Worm (Caenorhabditis elegans) whole organism, L4 larva: Measurements from ENCODE around the gene cnx-1.

Experiments used
- F37D6.2 ChIP-seq: sonication (generic microtip); optimal IDR thresholded peaks from 2 replicates; lab custom pipeline; 2016; ENCODE audit warnings: mild to moderate bottlenecking, missing genetic modification characterization, missing compliant biosample characterization
- F49E8.2 ChIP-seq: sonication (generic microtip); optimal IDR thresholded peaks from 2 replicates; lab custom pipeline; 2016; ENCODE audit warnings: missing compliant biosample characterization, mild to moderate bottlenecking, missing genetic modification characterization, borderline replicate concordance
- R02D3.7 ChIP-seq: fragments of 150-350 bp; sonication (generic microtip); optimal IDR thresholded peaks from 3 replicates; lab custom pipeline; 2014; ENCODE audit warnings: missing biosample characterization, missing genetic modification characterization
- Y48G9A.11 ChIP-seq: fragments of 200-800 bp; sonication (Bioruptor generic); IDR thresholded peaks from 2 replicates; pipeline ENCODE4 v1.3.6; 2022; ENCODE audit warnings: missing genetic modification reagents, missing genetic modification characterization, missing compliant biosample characterization
- ZK337.2 ChIP-seq: fragments of 200-800 bp; sonication (Bioruptor generic); IDR thresholded peaks from 2 replicates; pipeline ENCODE4 v1.3.6; 2022; ENCODE audit warnings: missing genetic modification reagents, missing genetic modification characterization, missing compliant biosample characterization
- ZK546.5 ChIP-seq, 2 experiments: sonication (generic microtip); optimal IDR thresholded peaks; 2 replicates each; lab custom pipeline; 2017; ENCODE audit warnings: missing biosample characterization in 2 of 2, missing genetic modification characterization in 2 of 2
- aha-1 ChIP-seq: fragments of 150-350 bp; peaks from one replicate; lab custom pipeline; 2014; ENCODE audit warnings: missing biosample characterization, missing genetic modification characterization
- attf-4 ChIP-seq: sonication (generic microtip); optimal IDR thresholded peaks from 3 replicates; lab custom pipeline; 2017; ENCODE audit warnings: missing biosample characterization, missing genetic modification characterization
- ceh-20 ChIP-seq: fragments of 200-800 bp; sonication (Bioruptor generic); IDR thresholded peaks from 2 replicates; pipeline ENCODE4 v1.3.6; 2022; ENCODE audit warnings: missing genetic modification reagents, missing genetic modification characterization, missing compliant biosample characterization
- ceh-32 ChIP-seq: sonication (generic microtip); optimal IDR thresholded peaks from 2 replicates; lab custom pipeline; 2016; ENCODE audit warnings: mild to moderate bottlenecking, missing genetic modification characterization, missing compliant biosample characterization; ENCODE audit not compliant: poor library complexity
- ces-1 ChIP-seq: fragments of 150-350 bp; sonication (generic microtip); optimal IDR thresholded peaks from 4 replicates; lab custom pipeline; 2014; ENCODE audit warnings: missing biosample characterization, missing genetic modification reagents, missing genetic modification characterization
- daf-12 ChIP-seq: fragments of 150-350 bp; optimal IDR thresholded peaks from 2 replicates; lab custom pipeline; 2014; ENCODE audit warnings: missing biosample characterization, missing genetic modification reagents, missing genetic modification characterization
- dmd-9 ChIP-seq: fragments of 200-800 bp; sonication (Bioruptor generic); IDR thresholded peaks from 2 replicates; pipeline ENCODE4 v1.3.6; 2022; ENCODE audit warnings: missing genetic modification reagents, missing genetic modification characterization, missing compliant biosample characterization
- egl-43 ChIP-seq: fragments of 200-800 bp; sonication (Bioruptor generic); IDR thresholded peaks from 2 replicates; pipeline ENCODE4 v1.3.6; 2022; ENCODE audit warnings: missing genetic modification reagents, missing genetic modification characterization, missing compliant biosample characterization
- fos-1 ChIP-seq: fragments of 150-350 bp; optimal IDR thresholded peaks from 2 replicates; lab custom pipeline; 2014; ENCODE audit warnings: missing biosample characterization, missing genetic modification characterization
- jun-1 ChIP-seq: fragments of 150-350 bp; optimal IDR thresholded peaks from 2 replicates; lab custom pipeline; 2014; ENCODE audit warnings: missing biosample characterization, missing genetic modification reagents, missing genetic modification characterization
- lin-39 ChIP-seq: fragments of 150-350 bp; optimal IDR thresholded peaks from 2 replicates; lab custom pipeline; 2014; ENCODE audit warnings: missing biosample characterization, missing genetic modification reagents, missing genetic modification characterization
- lsy-2 ChIP-seq, 2 experiments: fragments of 150-350 bp in 1 of 2; sonication (generic microtip) in 1 of 2; optimal IDR thresholded peaks; 2 replicates each; lab custom pipeline; 2014 to 2017; ENCODE audit warnings: missing biosample characterization in 2 of 2, missing genetic modification characterization in 2 of 2
- madf-5 ChIP-seq, 2 experiments: fragments of 200-800 bp; sonication (Bioruptor generic); IDR thresholded peaks; 2 replicates each; pipeline ENCODE4 v1.3.6; 2022; ENCODE audit warnings: missing compliant biosample characterization in 2 of 2, missing genetic modification characterization in 2 of 2
- madf-9 ChIP-seq: fragments of 200-800 bp; sonication (Bioruptor generic); conservative IDR thresholded peaks from 2 replicates; pipeline ENCODE4 v1.3.6; 2022; ENCODE audit warnings: missing genetic modification reagents, missing genetic modification characterization, missing compliant biosample characterization
- mdl-1 ChIP-seq, 2 experiments: fragments of 150-350 bp in 1 of 2; sonication (generic microtip) in 1 of 2; optimal IDR thresholded peaks; 2 replicates each; lab custom pipeline; 2014 to 2017; ENCODE audit warnings: missing biosample characterization in 2 of 2, missing genetic modification characterization in 2 of 2
- mes-2 ChIP-seq: sonication (generic microtip); optimal IDR thresholded peaks from 2 replicates; lab custom pipeline; 2016; ENCODE audit warnings: missing genotype, mild to moderate bottlenecking, missing genetic modification characterization, missing compliant biosample characterization; ENCODE audit not compliant: poor library complexity, severe bottlenecking
- mxl-2 ChIP-seq: fragments of 200-800 bp; sonication (Bioruptor generic); conservative IDR thresholded peaks from 2 replicates; pipeline ENCODE4 v1.3.6; 2022; ENCODE audit warnings: missing genetic modification reagents, missing genetic modification characterization, missing compliant biosample characterization
- mxl-3 ChIP-seq: fragments of 200-800 bp; sonication (Bioruptor generic); optimal IDR thresholded peaks from 2 replicates; lab custom pipeline; 2018; ENCODE audit warnings: mild to moderate bottlenecking, missing genetic modification characterization, missing compliant biosample characterization
- nhr-11 ChIP-seq: fragments of 150-350 bp; optimal IDR thresholded peaks from 2 replicates; lab custom pipeline; 2014; ENCODE audit warnings: missing biosample characterization, missing genetic modification characterization
- nhr-76 ChIP-seq: fragments of 150-350 bp; optimal IDR thresholded peaks from 2 replicates; lab custom pipeline; 2014; ENCODE audit warnings: missing biosample characterization, missing genetic modification characterization
- pha-4 ChIP-seq, 2 experiments: fragments of 150-350 bp in 1 of 2; fragments of 200-800 bp in 1 of 2; sonication (Bioruptor generic) in 1 of 2; IDR thresholded peaks in 1 of 2; optimal IDR thresholded peaks in 1 of 2; 2 replicates each; pipeline versions ENCODE4 v1.3.6 to Lab custom; 2014 to 2022; ENCODE audit warnings: missing genetic modification characterization in 2 of 2, missing genetic modification reagents in 2 of 2, missing biosample characterization in 1 of 2, missing compliant biosample characterization in 1 of 2
- php-3 ChIP-seq: fragments of 200-800 bp; sonication (Bioruptor generic); IDR thresholded peaks from 2 replicates; pipeline ENCODE4 v1.3.6; 2022; ENCODE audit warnings: missing genetic modification reagents, missing genetic modification characterization, missing compliant biosample characterization
- saeg-2 ChIP-seq: fragments of 200-800 bp; sonication (Bioruptor generic); IDR thresholded peaks from 2 replicates; pipeline ENCODE4 v1.3.6; 2022; ENCODE audit warnings: missing genetic modification reagents, missing genetic modification characterization, missing compliant biosample characterization
- set-16 ChIP-seq: fragments of 200-800 bp; sonication (Bioruptor generic); IDR thresholded peaks from 2 replicates; pipeline ENCODE4 v1.3.6; 2022; ENCODE audit warnings: missing genetic modification reagents, missing genetic modification characterization, missing compliant biosample characterization
- skn-1 ChIP-seq: fragments of 150-350 bp; optimal IDR thresholded peaks from 2 replicates; lab custom pipeline; 2014; ENCODE audit warnings: missing biosample characterization, missing genetic modification characterization
- snpc-1.2 ChIP-seq: fragments of 200-800 bp; sonication (Bioruptor generic); IDR thresholded peaks from 2 replicates; pipeline ENCODE4 v1.3.6; 2022; ENCODE audit warnings: missing genetic modification reagents, missing genetic modification characterization, missing compliant biosample characterization
- tag-97 ChIP-seq: fragments of 200-800 bp; sonication (Bioruptor generic); IDR thresholded peaks from 2 replicates; pipeline ENCODE4 v1.3.6; 2022; ENCODE audit warnings: missing genetic modification characterization, missing compliant biosample characterization
- unc-130 ChIP-seq: sonication (generic microtip); optimal IDR thresholded peaks from 2 replicates; lab custom pipeline; 2016; ENCODE audit warnings: missing genetic modification reagents, missing genetic modification characterization, missing compliant biosample characterization
- unc-39 ChIP-seq: sonication (generic microtip); optimal IDR thresholded peaks from 2 replicates; lab custom pipeline; 2017; ENCODE audit warnings: missing biosample characterization, missing genetic modification characterization
- unc-62 ChIP-seq, 3 experiments: fragments of 150-350 bp in 1 of 3; sonication (generic microtip); optimal IDR thresholded peaks in 2 of 3; peaks in 1 of 3; 1 replicate in 1 of 3; 2 replicates in 2 of 3; lab custom pipeline; 2014 to 2017; ENCODE audit warnings: missing biosample characterization in 3 of 3, missing genetic modification characterization in 3 of 3, missing genetic modification reagents in 3 of 3, missing genotype in 1 of 3
- zag-1 ChIP-seq: fragments of 150-350 bp; optimal IDR thresholded peaks from 2 replicates; lab custom pipeline; 2014; ENCODE audit warnings: missing biosample characterization, missing genetic modification characterization
- zip-11 ChIP-seq: fragments of 200-800 bp; sonication (Bioruptor generic); IDR thresholded peaks from 2 replicates; pipeline ENCODE4 v1.3.6; 2022; ENCODE audit warnings: missing genetic modification characterization, missing compliant biosample characterization

The cnx-1 gene

DNA sequence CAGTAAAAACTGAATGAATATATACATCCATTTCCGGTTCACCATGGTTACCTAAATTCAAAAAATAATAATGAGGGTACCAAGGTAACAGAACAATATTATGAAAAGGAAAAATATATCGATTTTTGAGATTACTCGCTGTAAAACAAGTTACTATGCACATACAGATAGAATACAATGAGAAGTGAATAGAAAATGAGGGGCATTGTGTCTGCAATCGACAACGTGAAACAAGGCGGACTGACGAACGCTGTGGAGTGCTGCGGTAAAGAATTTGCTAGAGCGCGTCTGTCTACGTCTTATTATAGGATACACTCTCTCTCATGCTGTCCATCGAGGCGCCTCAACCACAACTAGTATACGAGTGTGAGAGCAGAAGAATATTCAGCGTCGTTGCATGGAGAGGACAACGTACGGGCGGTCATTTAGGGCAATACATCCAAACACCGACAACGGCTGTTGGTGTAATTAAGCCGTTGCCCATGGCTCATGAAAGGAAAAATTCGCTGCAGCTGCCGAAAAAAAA lies at the start of gene cnx-1 (continued):
- no peak for TF ChIP-seq set-16
- TF ChIP-seq tag-97 (GFP tag; lab: Robert Waterston, UW), result no peak
- peak; percentile 84 for TF ChIP-seq aha-1 (tag; lab: Kevin White, UChicago)
- TF ChIP-seq saeg-2 (GFP tag; lab: Robert Waterston, UW), result no peak
- no peak for TF ChIP-seq fos-1 (tag; lab: Kevin White, UChicago)
- TF ChIP-seq mxl-2 (GFP tag; lab: Robert Waterston, UW), result no peak
- no peak for TF ChIP-seq ceh-20
- TF ChIP-seq F49E8.2 (tag; lab: Kevin White, UChicago), result no peak
- no peak for TF ChIP-seq R02D3.7 (tag; lab: Kevin White, UChicago)
- TF ChIP-seq F37D6.2 (tag; lab: Kevin White, UChicago), result no peak
- no peak for TF ChIP-seq pha-4 (GFP tag; IDR thresholded peaks at IDR 0.05; lab: Robert Waterston, UW)
- TF ChIP-seq pha-4 (tag; optimal IDR thresholded peaks at IDR 0.05; lab: Kevin White, UChicago), result peak; percentile 58
- TF ChIP-seq lin-39 (tag; lab: Kevin White, UChicago), result no peak
- no peak for TF ChIP-seq ceh-32 (tag; lab: Kevin White, UChicago)
- no peak for TF ChIP-seq dmd-9 (GFP tag; lab: Robert Waterston, UW)
- no peak for TF ChIP-seq ces-1 (GFP tag; lab: Kevin White, UChicago)
- no peak for TF ChIP-seq madf-9
- no peak for TF ChIP-seq php-3 (GFP tag; lab: Robert Waterston, UW)
- TF ChIP-seq daf-12, result no peak
- no peak for TF ChIP-seq attf-4 (tag; lab: Kevin White, UChicago)
- TF ChIP-seq unc-130 (GFP tag; lab: Kevin White, UChicago), result no peak
- TF ChIP-seq mes-2, result peak; percentile 41
- TF ChIP-seq madf-5 (GFP tag; IDR thresholded peaks at IDR 0.05; lab: Robert Waterston, UW), result no peak
- no peak for TF ChIP-seq ZK546.5 (tag; optimal IDR thresholded peaks at IDR 0.05; lab: Kevin White, UChicago)
- TF ChIP-seq ZK337.2 (GFP tag; lab: Robert Waterston, UW), result no peak
- TF ChIP-seq mdl-1 (tag; optimal IDR thresholded peaks at IDR 0.05; lab: Kevin White, UChicago), result peak in 1 of 2 experiments; percentile 31
- no peak for TF ChIP-seq unc-39 (tag; lab: Kevin White, UChicago)
- TF ChIP-seq zag-1, result no peak
- no peak for TF ChIP-seq nhr-76 (tag; lab: Kevin White, UChicago)
- TF ChIP-seq skn-1 (tag; lab: Kevin White, UChicago), result no peak
- no peak for TF ChIP-seq snpc-1.2
- TF ChIP-seq jun-1 (tag; lab: Kevin White, UChicago), result no peak
- no peak for TF ChIP-seq zip-11 (GFP tag; lab: Robert Waterston, UW)
- TF ChIP-seq mxl-3 (GFP tag; lab: Kevin White, UChicago), result peak; percentile 45
- TF ChIP-seq nhr-11 (tag; lab: Kevin White, UChicago), result peak; percentile 30
- TF ChIP-seq egl-43 (GFP tag; lab: Robert Waterston, UW), result peak; percentile 55; the same call in 1 of the 2 replicates
- TF ChIP-seq unc-62 (GFP tag; optimal IDR thresholded peaks at IDR 0.05 in 1 of 2; lab: Kevin White, UChicago), result no peak
- TF ChIP-seq unc-62 (tag; optimal IDR thresholded peaks at IDR 0.05; lab: Kevin White, UChicago), result no peak
- no peak for TF ChIP-seq Y48G9A.11 (GFP tag; lab: Robert Waterston, UW)

DNA sequence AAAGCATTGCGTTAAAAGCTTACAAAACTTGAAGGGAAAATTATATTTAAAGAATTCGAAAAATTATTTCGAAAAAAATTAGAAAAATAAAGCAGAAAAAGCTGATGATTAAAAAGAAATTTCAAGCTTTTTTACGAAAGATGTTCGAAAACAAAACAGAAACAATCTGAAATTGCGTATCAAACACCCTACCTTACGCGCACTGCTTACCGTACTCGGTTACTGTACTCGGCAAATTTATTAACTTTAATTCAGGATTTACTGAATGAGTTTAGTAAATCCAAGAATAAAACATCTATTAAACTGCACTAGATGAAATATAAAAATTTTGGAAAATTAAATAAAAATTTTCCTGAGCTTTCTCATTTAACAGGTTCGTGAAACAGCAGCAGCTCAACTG lies 45.5 kb upstream of the cnx-1 start:
- no peak for TF ChIP-seq mxl-2 (GFP tag; lab: Robert Waterston, UW)
- peak in 1 of 2 experiments; percentile 56 for TF ChIP-seq lsy-2 (tag; optimal IDR thresholded peaks at IDR 0.05; lab: Kevin White, UChicago)
